Worm (Caenorhabditis elegans) whole organism, L4 larva: ENCODE data around the gene sdc-3.

Experiments used
- F37D6.2 ChIP-seq: sonication (generic microtip); optimal IDR thresholded peaks from 2 replicates; lab custom pipeline; 2016; ENCODE audit warnings: mild to moderate bottlenecking, missing genetic modification characterization, missing compliant biosample characterization
- F49E8.2 ChIP-seq: sonication (generic microtip); optimal IDR thresholded peaks from 2 replicates; lab custom pipeline; 2016; ENCODE audit warnings: missing compliant biosample characterization, mild to moderate bottlenecking, missing genetic modification characterization, borderline replicate concordance
- T20F7.1 ChIP-seq: fragments of 200-800 bp; sonication (Bioruptor generic); optimal IDR thresholded peaks from 2 replicates; lab custom pipeline; 2018; ENCODE audit warnings: mild to moderate bottlenecking, missing genetic modification characterization, missing compliant biosample characterization
- T26A8.4 ChIP-seq: fragments of 200-800 bp; sonication (Bioruptor generic); IDR thresholded peaks from 2 replicates; pipeline ENCODE4 v1.3.6; 2022; ENCODE audit warnings: missing genetic modification characterization, missing compliant biosample characterization
- Y105C5A.15 ChIP-seq: fragments of 200-800 bp; sonication (Bioruptor generic); IDR thresholded peaks from 2 replicates; pipeline ENCODE4 v1.3.6; 2022; ENCODE audit warnings: missing genetic modification characterization, missing compliant biosample characterization
- Y48G9A.11 ChIP-seq: fragments of 200-800 bp; sonication (Bioruptor generic); IDR thresholded peaks from 2 replicates; pipeline ENCODE4 v1.3.6; 2022; ENCODE audit warnings: missing genetic modification reagents, missing genetic modification characterization, missing compliant biosample characterization
- ZK337.2 ChIP-seq: fragments of 200-800 bp; sonication (Bioruptor generic); IDR thresholded peaks from 2 replicates; pipeline ENCODE4 v1.3.6; 2022; ENCODE audit warnings: missing genetic modification reagents, missing genetic modification characterization, missing compliant biosample characterization
- aha-1 ChIP-seq: fragments of 150-350 bp; peaks from one replicate; lab custom pipeline; 2014; ENCODE audit warnings: missing biosample characterization, missing genetic modification characterization
- aly-2 ChIP-seq: sonication (generic microtip); optimal IDR thresholded peaks from 2 replicates; lab custom pipeline; 2018; ENCODE audit warnings: missing biosample characterization, missing genetic modification characterization
- attf-4 ChIP-seq: sonication (generic microtip); optimal IDR thresholded peaks from 3 replicates; lab custom pipeline; 2017; ENCODE audit warnings: missing biosample characterization, missing genetic modification characterization
- ceh-44 ChIP-seq: fragments of 200-800 bp; sonication (Bioruptor generic); IDR thresholded peaks from 2 replicates; pipeline ENCODE4 v1.3.6; 2022; ENCODE audit warnings: missing genetic modification reagents, missing genetic modification characterization, missing compliant biosample characterization
- ceh-82 ChIP-seq: sonication (generic microtip); optimal IDR thresholded peaks from 2 replicates; lab custom pipeline; 2017; ENCODE audit warnings: missing biosample characterization, missing genetic modification characterization
- daf-16 ChIP-seq, 3 experiments: sonication (generic microtip); optimal IDR thresholded peaks; 2 replicates each; lab custom pipeline; 2016 to 2017; ENCODE audit warnings: missing genetic modification characterization in 3 of 3, missing genetic modification reagents in 3 of 3, mild to moderate bottlenecking in 2 of 3, missing compliant biosample characterization in 2 of 3, missing biosample characterization in 1 of 3, moderate library complexity in 1 of 3
- daf-19 ChIP-seq: fragments of 200-800 bp; sonication (Bioruptor generic); conservative IDR thresholded peaks from 2 replicates; pipeline ENCODE4 v1.3.6; 2022; ENCODE audit warnings: missing genetic modification characterization, missing compliant biosample characterization
- egl-27 ChIP-seq: sonication (generic microtip); optimal IDR thresholded peaks from 3 replicates; lab custom pipeline; 2017; ENCODE audit warnings: missing biosample characterization, missing genetic modification reagents, missing genetic modification characterization
- egl-43 ChIP-seq: fragments of 200-800 bp; sonication (Bioruptor generic); IDR thresholded peaks from 2 replicates; pipeline ENCODE4 v1.3.6; 2022; ENCODE audit warnings: missing genetic modification reagents, missing genetic modification characterization, missing compliant biosample characterization
- fkh-10 ChIP-seq: fragments of 150-350 bp; optimal IDR thresholded peaks from 2 replicates; lab custom pipeline; 2014; ENCODE audit warnings: missing biosample characterization, missing genetic modification reagents, missing genetic modification characterization
- hlh-11 ChIP-seq: fragments of 200-800 bp; sonication (Bioruptor generic); optimal IDR thresholded peaks from 2 replicates; lab custom pipeline; 2018; ENCODE audit warnings: mild to moderate bottlenecking, missing genetic modification characterization, missing compliant biosample characterization
- hmg-1.1 ChIP-seq: fragments of 200-800 bp; sonication (Bioruptor generic); IDR thresholded peaks from 2 replicates; pipeline ENCODE4 v1.3.6; 2022; ENCODE audit warnings: missing genetic modification reagents, missing genetic modification characterization, missing compliant biosample characterization
- jun-1 ChIP-seq: fragments of 150-350 bp; optimal IDR thresholded peaks from 2 replicates; lab custom pipeline; 2014; ENCODE audit warnings: missing biosample characterization, missing genetic modification reagents, missing genetic modification characterization
- lim-7 ChIP-seq: fragments of 200-800 bp; sonication (Bioruptor generic); IDR thresholded peaks from 2 replicates; pipeline ENCODE4 v1.3.6; 2022; ENCODE audit warnings: missing genetic modification characterization, missing compliant biosample characterization
- lin-1 ChIP-seq: fragments of 200-800 bp; sonication (Bioruptor generic); IDR thresholded peaks from 2 replicates; pipeline ENCODE4 v1.3.6; 2022; ENCODE audit warnings: missing genetic modification reagents, missing genetic modification characterization, missing compliant biosample characterization
- lin-38 ChIP-seq: fragments of 200-800 bp; sonication (Bioruptor generic); IDR thresholded peaks from 2 replicates; pipeline ENCODE4 v1.3.6; 2022; ENCODE audit warnings: missing genetic modification reagents, missing genetic modification characterization, missing compliant biosample characterization
- lin-39 ChIP-seq: fragments of 150-350 bp; optimal IDR thresholded peaks from 2 replicates; lab custom pipeline; 2014; ENCODE audit warnings: missing biosample characterization, missing genetic modification reagents, missing genetic modification characterization
- lir-3 ChIP-seq: sonication (generic microtip); optimal IDR thresholded peaks from 2 replicates; lab custom pipeline; 2016; ENCODE audit warnings: mild to moderate bottlenecking, missing genetic modification characterization, missing compliant biosample characterization
- lsy-2 ChIP-seq, 2 experiments: fragments of 150-350 bp in 1 of 2; sonication (generic microtip) in 1 of 2; optimal IDR thresholded peaks; 2 replicates each; lab custom pipeline; 2014 to 2017; ENCODE audit warnings: missing biosample characterization in 2 of 2, missing genetic modification characterization in 2 of 2
- madf-5 ChIP-seq, 2 experiments: fragments of 200-800 bp; sonication (Bioruptor generic); IDR thresholded peaks; 2 replicates each; pipeline ENCODE4 v1.3.6; 2022; ENCODE audit warnings: missing compliant biosample characterization in 2 of 2, missing genetic modification characterization in 2 of 2
- madf-9 ChIP-seq: fragments of 200-800 bp; sonication (Bioruptor generic); conservative IDR thresholded peaks from 2 replicates; pipeline ENCODE4 v1.3.6; 2022; ENCODE audit warnings: missing genetic modification reagents, missing genetic modification characterization, missing compliant biosample characterization
- nhr-11 ChIP-seq: fragments of 150-350 bp; optimal IDR thresholded peaks from 2 replicates; lab custom pipeline; 2014; ENCODE audit warnings: missing biosample characterization, missing genetic modification characterization
- nhr-25 ChIP-seq: sonication (generic microtip); optimal IDR thresholded peaks from 2 replicates; lab custom pipeline; 2017; ENCODE audit warnings: missing genetic modification characterization, mild to moderate bottlenecking, missing compliant biosample characterization, antibody characterized with exemption, moderate library complexity, borderline replicate concordance; ENCODE audit not compliant: insufficient read depth
- nhr-41 ChIP-seq: fragments of 200-800 bp; sonication (Bioruptor generic); IDR thresholded peaks from 2 replicates; pipeline ENCODE4 v1.3.6; 2022; ENCODE audit warnings: missing genetic modification reagents, missing genetic modification characterization, missing compliant biosample characterization
- nhr-42 ChIP-seq: fragments of 200-800 bp; sonication (Bioruptor generic); IDR thresholded peaks from 2 replicates; pipeline ENCODE4 v1.3.6; 2022; ENCODE audit warnings: missing genetic modification characterization, missing compliant biosample characterization
- nhr-48 ChIP-seq: sonication (generic microtip); optimal IDR thresholded peaks from 2 replicates; lab custom pipeline; 2016; ENCODE audit warnings: mild to moderate bottlenecking, missing genetic modification characterization, missing compliant biosample characterization
- nhr-77 ChIP-seq: fragments of 150-350 bp; optimal IDR thresholded peaks from 2 replicates; lab custom pipeline; 2014; ENCODE audit warnings: missing biosample characterization, missing genetic modification characterization
- rbr-2 ChIP-seq: sonication (generic microtip); optimal IDR thresholded peaks from 2 replicates; lab custom pipeline; 2016; ENCODE audit warnings: missing genotype, missing genetic modification characterization, missing compliant biosample characterization
- skn-1 ChIP-seq: fragments of 150-350 bp; optimal IDR thresholded peaks from 2 replicates; lab custom pipeline; 2014; ENCODE audit warnings: missing biosample characterization, missing genetic modification characterization
- snpc-1.2 ChIP-seq: fragments of 200-800 bp; sonication (Bioruptor generic); IDR thresholded peaks from 2 replicates; pipeline ENCODE4 v1.3.6; 2022; ENCODE audit warnings: missing genetic modification reagents, missing genetic modification characterization, missing compliant biosample characterization
- unc-62 ChIP-seq, 3 experiments: fragments of 150-350 bp in 1 of 3; sonication (generic microtip); optimal IDR thresholded peaks in 2 of 3; peaks in 1 of 3; 1 replicate in 1 of 3; 2 replicates in 2 of 3; lab custom pipeline; 2014 to 2017; ENCODE audit warnings: missing biosample characterization in 3 of 3, missing genetic modification characterization in 3 of 3, missing genetic modification reagents in 3 of 3, missing genotype in 1 of 3
- zfp-3 ChIP-seq: fragments of 200-800 bp; sonication (Bioruptor generic); conservative IDR thresholded peaks from 2 replicates; pipeline ENCODE4 v1.3.6; 2022; ENCODE audit warnings: missing genetic modification reagents, missing genetic modification characterization, missing compliant biosample characterization
- ztf-7 ChIP-seq: fragments of 150-350 bp; optimal IDR thresholded peaks from 2 replicates; lab custom pipeline; 2014; ENCODE audit warnings: missing biosample characterization, missing genetic modification characterization

The sdc-3 gene

ce11 chrV:15000055-15000704 lies 47.8 kb downstream of the sdc-3 start, which contains the start of gene rps-16 (continued):
- TF ChIP-seq lin-1: no peak
- 0 out of 4 replicates have a peak, but pooled peaks of 1 of the 2 experiments have one; percentile 38 for TF ChIP-seq madf-5 (GFP tag; IDR thresholded peaks at IDR 0.05; lab: Robert Waterston, UW)
- TF ChIP-seq ceh-82 (tag; lab: Kevin White, UChicago): no peak
- TF ChIP-seq daf-19: peak; percentile 54; the same call in 1 of the 2 replicates
- TF ChIP-seq Y105C5A.15 (GFP tag; lab: Robert Waterston, UW): peak; percentile 69; the same call in 1 of the 2 replicates
- TF ChIP-seq T26A8.4 (GFP tag; lab: Robert Waterston, UW): 0 out of 2 replicates have a peak, but pooled peaks have one; percentile 19
- peak in 1 of 2 experiments; percentile 21 for TF ChIP-seq daf-16 (GFP tag; optimal IDR thresholded peaks at IDR 0.05; lab: Kevin White, UChicago)
- TF ChIP-seq daf-16 (tag; optimal IDR thresholded peaks at IDR 0.05; lab: Kevin White, UChicago): no peak
- peak; percentile 32 for TF ChIP-seq nhr-25 (tag; lab: Kevin White, UChicago)
- TF ChIP-seq Y48G9A.11 (GFP tag; lab: Robert Waterston, UW): peak; percentile 58
- TF ChIP-seq egl-43 (GFP tag; lab: Robert Waterston, UW): peak; percentile 49; the same call in 1 of the 2 replicates

- TF ChIP-seq lin-39 (tag; lab: Kevin White, UChicago) (no peak), ZK337.2 (no peak), nhr-48 (tag; lab: Kevin White, UChicago) (no peak), hlh-11 (no peak), lsy-2 (tag; optimal IDR thresholded peaks at IDR 0.05; lab: Kevin White, UChicago) (no peak), nhr-11 (tag; lab: Kevin White, UChicago) (no peak), hmg-1.1 (GFP tag; lab: Robert Waterston, UW) (no peak), rbr-2 (tag; lab: Kevin White, UChicago) (no peak), fkh-10 (GFP tag; lab: Kevin White, UChicago) (no peak), egl-27 (tag; lab: Kevin White, UChicago) (no peak), ceh-44 (GFP tag; lab: Robert Waterston, UW) (no peak), Y48G9A.11 (GFP tag; lab: Robert Waterston, UW) (peak; percentile 63; the same call in 1 of the 2 replicates), F49E8.2 (no peak), zfp-3 (0 out of 2 replicates have a peak, but pooled peaks have one; percentile 19), T26A8.4 (GFP tag; lab: Robert Waterston, UW) (no peak), nhr-41 (GFP tag; lab: Robert Waterston, UW) (no peak), lim-7 (GFP tag; lab: Robert Waterston, UW) (no peak), lin-38 (GFP tag; lab: Robert Waterston, UW) (peak; percentile 54), snpc-1.2 (GFP tag; lab: Robert Waterston, UW) (0 out of 2 replicates have a peak, but pooled peaks have one; percentile 35), Y105C5A.15 (GFP tag; lab: Robert Waterston, UW) (0 out of 2 replicates have a peak, but pooled peaks have one; percentile 20), nhr-42 (no peak), jun-1 (tag; lab: Kevin White, UChicago) (no peak), F37D6.2 (tag; lab: Kevin White, UChicago) (no peak), attf-4 (no peak), unc-62 (GFP tag; optimal IDR thresholded peaks at IDR 0.05 in 1 of 2; lab: Kevin White, UChicago) (no peak), unc-62 (tag; optimal IDR thresholded peaks at IDR 0.05; lab: Kevin White, UChicago) (no peak), skn-1 (tag; lab: Kevin White, UChicago) (no peak), madf-9 (GFP tag; lab: Robert Waterston, UW) (no peak), aly-2 (tag; lab: Kevin White, UChicago) (no peak), nhr-77 (tag; lab: Kevin White, UChicago) (no peak), ztf-7 (no peak), T20F7.1 (GFP tag; lab: Kevin White, UChicago) (no peak), lir-3 (tag; lab: Kevin White, UChicago) (no peak), aha-1 (tag; lab: Kevin White, UChicago) (no peak)
These were observed 48.5 kb downstream of the sdc-3 start, which contains the start of gene T01C3.11 for ce11 chrV:14999485-15000023. Gene T01C3.11 (plus strand): TSS chrV:14999535.
